Worm (Caenorhabditis elegans): ENCODE data around the gene Y32B12B.4.
"Not testable (repeated sequence)": the region's sequence is repeated elsewhere in the genome, so short reads cannot be mapped to it uniquely, and the experiment has no call there.

Y32B12B.4 gene

ce11 chrV:16552929-16553328, at the start of gene Y32B12B.4:
Gene Y32B12B.4, plus strand, starts transcription at chrV:16553327.
- TF ChIP-seq unc-62 (GFP tag; optimal IDR thresholded peaks at IDR 0.05): no peak

ce11 chrV:16505828-16506227, 47.3 kb upstream of the Y32B12B.4 start, which contains the start of gene nhr-54:
Gene nhr-54, minus strand, starts transcription at chrV:16505928.
- TF ChIP-seq unc-62 (GFP tag; optimal IDR thresholded peaks at IDR 0.05): no peak

ce11 chrV:16506650-16507049, 46.5 kb upstream of the Y32B12B.4 start:
- no peak for TF ChIP-seq unc-62 (GFP tag; optimal IDR thresholded peaks at IDR 0.05)

ce11 chrV:16508667-16509066, 44.5 kb upstream of the Y32B12B.4 start, which contains the start of gene srr-3:
Gene srr-3, minus strand, starts transcription at chrV:16508767.
- TF ChIP-seq unc-62 (GFP tag; optimal IDR thresholded peaks at IDR 0.05): no peak

ce11 chrV:16515140-16515539, 38.0 kb upstream of the Y32B12B.4 start, which contains the start of gene F36D3.5:
Gene F36D3.5, minus strand, starts transcription at chrV:16515240.
- not testable (repeated sequence) for TF ChIP-seq unc-62 (GFP tag; optimal IDR thresholded peaks at IDR 0.05)

ce11 chrV:16517619-16518018, 35.5 kb upstream of the Y32B12B.4 start, which contains the start of gene F36D3.4:
Gene F36D3.4, minus strand, starts transcription at chrV:16517719.
- no peak for TF ChIP-seq unc-62 (GFP tag; optimal IDR thresholded peaks at IDR 0.05)

- no peak for TF ChIP-seq unc-62 (GFP tag; optimal IDR thresholded peaks at IDR 0.05)
Measured at ce11 chrV:16522242-16522641, 30.9 kb upstream of the Y32B12B.4 start, which contains the start of gene srw-34. Gene srw-34, minus strand, starts transcription at chrV:16522342.

ce11 chrV:16526858-16527257, 26.3 kb upstream of the Y32B12B.4 start, which contains the start of gene F36D3.8:
Gene F36D3.8, plus strand, starts transcription at chrV:16527158.
- no peak for TF ChIP-seq unc-62 (GFP tag; optimal IDR thresholded peaks at IDR 0.05)

- no peak for TF ChIP-seq unc-62 (GFP tag; optimal IDR thresholded peaks at IDR 0.05)
Measured at ce11 chrV:16527796-16528195, 25.3 kb upstream of the Y32B12B.4 start, which contains the start of gene F36D3.16. Gene F36D3.16, plus strand, starts transcription at chrV:16528096.

ce11 chrV:16534000-16534399, 19.1 kb upstream of the Y32B12B.4 start, which contains the start of gene cpr-2:
Gene cpr-2, minus strand, starts transcription at chrV:16534100.
- no peak for TF ChIP-seq unc-62 (GFP tag; optimal IDR thresholded peaks at IDR 0.05)

- TF ChIP-seq unc-62 (GFP tag; optimal IDR thresholded peaks at IDR 0.05): no peak
Measured at ce11 chrV:16535172-16535571, 18.0 kb upstream of the Y32B12B.4 start, which contains the start of gene Y32B12B.8. Gene Y32B12B.8, plus strand, starts transcription at chrV:16535472.

- no peak for TF ChIP-seq unc-62 (GFP tag; optimal IDR thresholded peaks at IDR 0.05)
Measured at ce11 chrV:16536701-16537100, 16.4 kb upstream of the Y32B12B.4 start, which contains the start of gene Y32B12B.1. Gene Y32B12B.1, plus strand, starts transcription at chrV:16537001.

ce11 chrV:16537908-16538446, 15.2 kb upstream of the Y32B12B.4 start, which contains the start of gene Y32B12B.2:
Gene Y32B12B.2, plus strand, starts transcription at chrV:16538396.
- no peak for TF ChIP-seq unc-62 (GFP tag; optimal IDR thresholded peaks at IDR 0.05)

ce11 chrV:16539666-16540065, 13.5 kb upstream of the Y32B12B.4 start:
- no peak for TF ChIP-seq unc-62 (GFP tag; optimal IDR thresholded peaks at IDR 0.05)

- no peak for TF ChIP-seq unc-62 (GFP tag; optimal IDR thresholded peaks at IDR 0.05)
Measured at ce11 chrV:16540657-16541056, 12.5 kb upstream of the Y32B12B.4 start.

- no peak for TF ChIP-seq unc-62 (GFP tag; optimal IDR thresholded peaks at IDR 0.05)
Measured at ce11 chrV:16550680-16551079, 2.4 kb upstream of the Y32B12B.4 start, which contains the start of gene srbc-65. Gene srbc-65, plus strand, starts transcription at chrV:16550980.

- no peak for TF ChIP-seq unc-62 (GFP tag; optimal IDR thresholded peaks at IDR 0.05)
Measured at ce11 chrV:16565639-16566038, 12.5 kb downstream of the Y32B12B.4 start, which contains the start of gene sru-45. Gene sru-45, plus strand, starts transcription at chrV:16565939.
